Worm (Caenorhabditis elegans) whole organism, young adult: ENCODE measurements around the gene srbc-16.

ENCODE experiments used
- B0019.2 ChIP-seq: fragments of 200-800 bp; sonication (Bioruptor generic); conservative IDR thresholded peaks from 2 replicates; pipeline ENCODE4 v1.3.6; 2022; ENCODE audit warnings: missing genetic modification reagents, missing genetic modification characterization, missing compliant biosample characterization
- B0035.1 ChIP-seq: sonication (generic microtip); optimal IDR thresholded peaks from 2 replicates; lab custom pipeline; 2016; ENCODE audit warnings: missing genetic modification characterization, mild to moderate bottlenecking, missing compliant biosample characterization, missing genotype, missing genetic modification reagents
- F10E7.11 ChIP-seq: sonication (generic microtip); optimal IDR thresholded peaks from 2 replicates; lab custom pipeline; 2017; ENCODE audit warnings: mild to moderate bottlenecking, missing genetic modification characterization, moderate library complexity, missing compliant biosample characterization
- F37B4.10 ChIP-seq: fragments of 200-800 bp; sonication (Bioruptor generic); IDR thresholded peaks from 2 replicates; pipeline ENCODE4 v1.3.6; 2022; ENCODE audit warnings: missing genetic modification characterization, missing compliant biosample characterization
- Y56A3A.18 ChIP-seq: fragments of 200-800 bp; sonication (Bioruptor generic); IDR thresholded peaks from 2 replicates; pipeline ENCODE4 v1.3.6; 2022; ENCODE audit warnings: missing genetic modification reagents, missing genetic modification characterization, missing compliant biosample characterization
- Y95B8A.8 ChIP-seq: fragments of 200-800 bp; sonication (Bioruptor generic); IDR thresholded peaks from 2 replicates; pipeline ENCODE4 v1.3.6; 2022; ENCODE audit warnings: missing genetic modification reagents, missing genetic modification characterization, missing compliant biosample characterization
- atf-7 ChIP-seq: sonication (generic microtip); optimal IDR thresholded peaks from 2 replicates; lab custom pipeline; 2017; ENCODE audit warnings: mild to moderate bottlenecking, missing genetic modification characterization, missing compliant biosample characterization
- athp-1 ChIP-seq: sonication (generic microtip); optimal IDR thresholded peaks from 2 replicates; lab custom pipeline; 2017; ENCODE audit warnings: mild to moderate bottlenecking, missing genetic modification characterization, missing compliant biosample characterization
- cebp-2 ChIP-seq: fragments of 200-800 bp; sonication (Bioruptor generic); IDR thresholded peaks from 2 replicates; pipeline ENCODE4 v1.3.6; 2022; ENCODE audit warnings: missing genetic modification characterization, missing compliant biosample characterization
- ceh-40 ChIP-seq: fragments of 200-800 bp; sonication (Bioruptor generic); IDR thresholded peaks from 2 replicates; pipeline ENCODE4 v1.3.6; 2022; ENCODE audit warnings: missing genetic modification characterization, missing compliant biosample characterization
- die-1 ChIP-seq: sonication (generic microtip); optimal IDR thresholded peaks from 2 replicates; lab custom pipeline; 2016; ENCODE audit warnings: missing genotype, mild to moderate bottlenecking, missing genetic modification characterization, missing compliant biosample characterization
- dpff-1 ChIP-seq: sonication (generic microtip); optimal IDR thresholded peaks from 2 replicates; lab custom pipeline; 2017; ENCODE audit warnings: mild to moderate bottlenecking, missing genetic modification characterization, missing compliant biosample characterization
- ekl-4 ChIP-seq: fragments of 200-800 bp; sonication (Bioruptor generic); IDR thresholded peaks from 2 replicates; pipeline ENCODE4 v1.3.6; 2022; ENCODE audit warnings: missing genetic modification reagents, missing genetic modification characterization, missing compliant biosample characterization
- hlh-12 ChIP-seq: sonication (generic microtip); optimal IDR thresholded peaks from 2 replicates; lab custom pipeline; 2016; ENCODE audit warnings: missing genetic modification characterization, missing compliant biosample characterization
- hlh-26 ChIP-seq: fragments of 200-800 bp; sonication (Bioruptor generic); conservative IDR thresholded peaks from 2 replicates; pipeline ENCODE4 v1.3.6; 2022; ENCODE audit warnings: missing genetic modification reagents, missing genetic modification characterization, missing compliant biosample characterization
- hmg-1.2 ChIP-seq: fragments of 200-800 bp; sonication (Bioruptor generic); IDR thresholded peaks from 2 replicates; pipeline ENCODE4 v1.3.6; 2022; ENCODE audit warnings: missing genetic modification reagents, missing genetic modification characterization, missing compliant biosample characterization
- hsf-1 ChIP-seq: fragments of 200-800 bp; sonication (Bioruptor generic); IDR thresholded peaks from 2 replicates; pipeline ENCODE4 v1.3.6; 2022; ENCODE audit warnings: missing genetic modification reagents, missing genetic modification characterization, missing compliant biosample characterization
- let-607 ChIP-seq, 2 experiments: fragments of 200-800 bp in 1 of 2; sonication (Bioruptor generic) in 1 of 2; sonication (generic microtip) in 1 of 2; optimal IDR thresholded peaks; 2 replicates each; lab custom pipeline; 2016 to 2018; ENCODE audit warnings: mild to moderate bottlenecking in 2 of 2, missing compliant biosample characterization in 2 of 2, missing genetic modification characterization in 2 of 2, moderate library complexity in 2 of 2, missing genotype in 1 of 2
- lin-26 ChIP-seq: fragments of 200-800 bp; sonication (Bioruptor generic); IDR thresholded peaks from 2 replicates; pipeline ENCODE4 v1.3.6; 2022; ENCODE audit warnings: missing genetic modification reagents, missing genetic modification characterization, missing compliant biosample characterization
- lir-1 ChIP-seq: fragments of 200-800 bp; sonication (Bioruptor generic); conservative IDR thresholded peaks from 2 replicates; pipeline ENCODE4 v1.3.6; 2022; ENCODE audit warnings: missing genetic modification reagents, missing genetic modification characterization, missing compliant biosample characterization
- lsy-27 ChIP-seq: sonication (generic microtip); optimal IDR thresholded peaks from 2 replicates; lab custom pipeline; 2017; ENCODE audit warnings: missing genetic modification characterization, mild to moderate bottlenecking, missing compliant biosample characterization, antibody characterized with exemption, missing genotype, borderline replicate concordance; ENCODE audit not compliant: insufficient read depth
- madf-6 ChIP-seq: fragments of 200-800 bp; sonication (Bioruptor generic); IDR thresholded peaks from 2 replicates; pipeline ENCODE4 v1.3.6; 2022; ENCODE audit warnings: missing genetic modification reagents, missing genetic modification characterization, missing compliant biosample characterization
- mcd-1 ChIP-seq: fragments of 200-800 bp; sonication (Bioruptor generic); IDR thresholded peaks from 2 replicates; pipeline ENCODE4 v1.3.6; 2022; ENCODE audit warnings: missing genetic modification reagents, missing genetic modification characterization, missing compliant biosample characterization
- nfya-1 ChIP-seq: sonication (generic microtip); optimal IDR thresholded peaks from 2 replicates; lab custom pipeline; 2017; ENCODE audit warnings: antibody characterized with exemption, missing compliant biosample characterization, missing genetic modification characterization, borderline replicate concordance; ENCODE audit not compliant: insufficient read depth
- nfyb-1 ChIP-seq: fragments of 200-800 bp; sonication (Bioruptor generic); IDR thresholded peaks from 2 replicates; pipeline ENCODE4 v1.3.6; 2022; ENCODE audit warnings: missing genetic modification reagents, missing genetic modification characterization, missing compliant biosample characterization
- nhr-80 ChIP-seq: sonication (generic microtip); optimal IDR thresholded peaks from 2 replicates; lab custom pipeline; 2016; ENCODE audit warnings: missing genetic modification characterization, missing compliant biosample characterization
- snpc-1.1 ChIP-seq: sonication (generic microtip); optimal IDR thresholded peaks from 2 replicates; lab custom pipeline; 2017; ENCODE audit warnings: missing genetic modification characterization, mild to moderate bottlenecking, missing compliant biosample characterization, antibody characterized with exemption, moderate library complexity, missing genotype, missing genetic modification reagents; ENCODE audit not compliant: insufficient read depth
- snpc-4 ChIP-seq, 5 experiments: fragments of 150-350 bp in 1 of 5; sonication (generic microtip) in 4 of 5; optimal IDR thresholded peaks; 2 replicates each; lab custom pipeline; 2014 to 2018; ENCODE audit warnings: missing genetic modification characterization in 5 of 5, missing biosample characterization in 3 of 5, antibody characterized with exemption in 2 of 5, mild to moderate bottlenecking in 2 of 5, missing compliant biosample characterization in 2 of 5, missing genotype in 2 of 5, moderate library complexity in 2 of 5, missing genetic modification reagents in 1 of 5
- tbp1 ChIP-seq: fragments of 200-800 bp; sonication (Bioruptor generic); optimal IDR thresholded peaks from 2 replicates; lab custom pipeline; 2018; ENCODE audit warnings: mild to moderate bottlenecking, missing genetic modification characterization, missing compliant biosample characterization
- zfh-2 ChIP-seq: fragments of 200-800 bp; sonication (Bioruptor generic); conservative IDR thresholded peaks from 2 replicates; pipeline ENCODE4 v1.3.6; 2022; ENCODE audit warnings: missing genetic modification reagents, missing genetic modification characterization, missing compliant biosample characterization
- zim-3 ChIP-seq: sonication (generic microtip); optimal IDR thresholded peaks from 2 replicates; lab custom pipeline; 2017; ENCODE audit warnings: mild to moderate bottlenecking, missing genetic modification characterization, moderate library complexity, missing compliant biosample characterization
- ztf-6 ChIP-seq: fragments of 200-800 bp; sonication (Bioruptor generic); IDR thresholded peaks from 2 replicates; pipeline ENCODE4 v1.3.6; 2022; ENCODE audit warnings: missing genetic modification reagents, missing genetic modification characterization, missing compliant biosample characterization

Gene srbc-16

DNA sequence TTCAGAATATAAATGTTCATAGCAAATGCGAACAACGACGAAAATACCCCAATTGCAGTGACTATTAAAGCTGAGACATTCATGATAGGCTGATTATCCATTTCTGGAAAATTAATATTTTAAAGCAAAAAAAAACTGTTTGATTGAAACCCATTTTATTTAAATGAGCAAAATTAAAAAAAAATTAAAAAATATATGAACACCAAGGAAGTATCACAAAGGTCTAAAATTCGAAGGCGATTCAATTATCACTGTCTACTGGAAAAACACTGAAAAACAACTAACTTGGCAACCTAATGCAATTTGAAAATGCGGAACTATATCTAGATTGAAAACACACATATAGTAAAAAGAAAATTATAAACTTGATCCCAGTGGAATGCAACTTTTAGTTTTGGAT lies 9.3 kb downstream of the srbc-16 start, which contains the start of gene srbc-42:
srbc-42 (minus strand) TSS at position 101 of the 400 bp plus-strand sequence.
- TF ChIP-seq F10E7.11: no peak
- no peak for TF ChIP-seq Y56A3A.18 (GFP tag; lab: Robert Waterston, UW)
- TF ChIP-seq B0019.2 (GFP tag; lab: Robert Waterston, UW): no peak
- no peak for TF ChIP-seq zim-3 (tag; lab: Kevin White, UChicago)
- no peak for TF ChIP-seq hlh-12 (tag; lab: Kevin White, UChicago)
- no peak for TF ChIP-seq dpff-1 (tag; lab: Kevin White, UChicago)
- no peak for TF ChIP-seq atf-7
- no peak for TF ChIP-seq athp-1
- TF ChIP-seq lir-1 (GFP tag; lab: Robert Waterston, UW): no peak
- TF ChIP-seq lsy-27 (tag; lab: Kevin White, UChicago): no peak
- TF ChIP-seq nfyb-1 (GFP tag; lab: Robert Waterston, UW): no peak
- no peak for TF ChIP-seq F37B4.10 (GFP tag; lab: Robert Waterston, UW)
- TF ChIP-seq hlh-26 (GFP tag; lab: Robert Waterston, UW): no peak
- no peak for TF ChIP-seq ztf-6
- no peak for TF ChIP-seq snpc-1.1 (tag; lab: Kevin White, UChicago)
- TF ChIP-seq hsf-1: no peak
- TF ChIP-seq die-1 (tag; lab: Kevin White, UChicago): no peak
- no peak for TF ChIP-seq ekl-4 (GFP tag; lab: Robert Waterston, UW)
- no peak for TF ChIP-seq nfya-1 (tag; lab: Kevin White, UChicago)

DNA sequence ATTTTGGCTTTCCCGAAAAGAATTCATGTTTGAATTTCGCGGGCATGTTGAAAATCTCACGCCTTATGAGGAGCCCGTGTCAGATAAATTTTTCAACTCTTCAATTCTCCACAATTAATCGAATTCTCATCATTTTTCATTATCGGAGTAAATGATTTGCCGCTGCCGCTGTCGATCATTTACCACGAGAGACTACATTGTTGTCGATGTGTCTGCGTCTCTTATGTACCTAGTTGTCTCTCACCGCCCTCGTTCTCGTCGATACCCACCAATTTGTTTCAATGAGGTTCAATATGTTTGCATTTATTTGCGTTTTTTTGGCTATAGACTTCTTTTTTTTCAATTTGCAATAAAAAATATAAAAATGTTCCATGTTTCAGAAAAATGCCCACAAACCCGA lies 10.3 kb downstream of the srbc-16 start, which contains the start of gene nhr-13:
nhr-13 (plus strand) TSS at position 369 of the 400 bp plus-strand sequence.
- TF ChIP-seq nhr-80 (tag; lab: Kevin White, UChicago) (peak; percentile 47), ceh-40 (GFP tag; lab: Robert Waterston, UW) (no peak), hmg-1.2 (peak; percentile 92)
- TF ChIP-seq, all 124 proteins: peak for 2

DNA sequence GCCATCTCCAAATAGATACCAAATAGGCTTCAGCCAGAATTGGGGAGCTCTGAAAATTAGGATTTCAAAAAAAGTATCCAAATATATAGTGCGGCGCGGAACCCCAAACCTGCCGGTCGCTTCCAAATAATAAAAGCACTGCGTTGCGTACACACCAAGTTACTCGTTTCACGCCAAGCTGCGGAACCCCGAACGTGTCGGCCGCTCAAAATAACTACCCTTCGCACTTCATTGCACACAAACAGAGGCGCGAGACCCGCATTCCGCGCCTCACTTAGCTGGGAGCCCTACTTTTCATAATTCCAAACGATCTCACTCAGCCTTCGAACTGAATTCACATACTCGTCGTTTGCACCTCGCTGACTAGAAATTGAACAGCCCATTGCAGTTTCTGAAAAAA lies 17.8 kb downstream of the srbc-16 start:
- 0 out of 2 replicates have a peak, but pooled peaks have one; percentile 39 for TF ChIP-seq nfyb-1 (GFP tag; lab: Robert Waterston, UW)
- 0 out of 2 replicates have a peak, but pooled peaks have one; percentile 12 for TF ChIP-seq zfh-2 (GFP tag; lab: Robert Waterston, UW)
- no peak for TF ChIP-seq mcd-1
- TF ChIP-seq F37B4.10 (GFP tag; lab: Robert Waterston, UW): 0 out of 2 replicates have a peak, but pooled peaks have one; percentile 72
- TF ChIP-seq snpc-4 (GFP tag; optimal IDR thresholded peaks at IDR 0.05; lab: Kevin White, UChicago): no peak
- peak in 2 of 4 experiments; percentile 81 to 90 for TF ChIP-seq snpc-4 (tag; optimal IDR thresholded peaks at IDR 0.05; lab: Kevin White, UChicago)
- TF ChIP-seq snpc-1.1 (tag; lab: Kevin White, UChicago): peak; percentile 37
- TF ChIP-seq B0035.1 (tag; lab: Kevin White, UChicago): no peak

DNA sequence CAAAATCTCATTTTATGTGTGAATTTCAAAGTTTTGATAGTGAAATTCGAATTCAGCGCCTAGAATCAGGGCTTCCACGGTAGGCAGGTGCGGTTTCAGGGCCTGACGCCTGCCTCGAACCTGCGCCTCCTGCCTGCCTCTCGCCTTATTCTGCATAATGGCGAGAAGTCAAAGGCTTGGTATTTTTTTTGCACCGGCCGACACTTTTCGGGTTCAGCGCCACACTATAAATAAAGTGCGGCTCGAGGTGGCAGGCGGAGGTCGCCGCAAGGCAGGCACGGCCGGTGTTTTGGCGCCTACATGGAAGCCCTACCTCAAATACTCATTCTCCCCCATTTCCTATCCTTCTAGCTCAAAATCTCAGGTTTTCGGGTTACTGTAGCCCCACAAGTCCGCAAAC lies 18.6 kb downstream of the srbc-16 start:
- TF ChIP-seq let-607 (tag; optimal IDR thresholded peaks at IDR 0.05; lab: Kevin White, UChicago) (no peak), hlh-26 (GFP tag; lab: Robert Waterston, UW) (no peak), lin-26 (GFP tag; lab: Robert Waterston, UW) (no peak), nfyb-1 (GFP tag; lab: Robert Waterston, UW) (no peak), madf-6 (GFP tag; lab: Robert Waterston, UW) (no peak), zfh-2 (GFP tag; lab: Robert Waterston, UW) (peak; percentile 63), Y95B8A.8 (no peak), tbp1 (GFP tag; lab: Kevin White, UChicago) (no peak), cebp-2 (no peak)
